Worm (Caenorhabditis elegans) whole organism, early embryonic: Measurements from ENCODE around the gene aka-1.
"Not testable (repeated sequence)": the region's sequence is repeated elsewhere in the genome, so short reads cannot be mapped to it uniquely, and the experiment has no call there.

Experiments
- B0310.2 ChIP-seq: sonication (generic microtip); optimal IDR thresholded peaks from 2 replicates; lab custom pipeline; 2016; ENCODE audit warnings: mild to moderate bottlenecking, missing genetic modification characterization, missing compliant biosample characterization
- F13C5.2 ChIP-seq: sonication (generic microtip); optimal IDR thresholded peaks from 2 replicates; lab custom pipeline; 2017; ENCODE audit warnings: mild to moderate bottlenecking, missing genetic modification characterization, inconsistent platforms, missing compliant biosample characterization
- ama-1 ChIP-seq: fragments of 150-350 bp; optimal IDR thresholded peaks from 2 replicates; lab custom pipeline; 2014
- ceh-13 ChIP-seq: fragments of 200-800 bp; sonication (Bioruptor generic); optimal IDR thresholded peaks from 2 replicates; lab custom pipeline; 2018; ENCODE audit warnings: mild to moderate bottlenecking, missing genetic modification characterization, missing compliant biosample characterization
- ets-7 ChIP-seq: sonication (generic microtip); optimal IDR thresholded peaks from 2 replicates; lab custom pipeline; 2016; ENCODE audit warnings: missing genotype, missing genetic modification characterization, missing compliant biosample characterization
- flt-1 ChIP-seq: fragments of 200-800 bp; sonication (Bioruptor generic); IDR thresholded peaks from 2 replicates; pipeline ENCODE4 v1.3.6; 2022; ENCODE audit warnings: missing genetic modification characterization, missing compliant biosample characterization
- hmbx-1 ChIP-seq: sonication (generic microtip); optimal IDR thresholded peaks from 2 replicates; lab custom pipeline; 2016; ENCODE audit warnings: mild to moderate bottlenecking, missing genetic modification characterization, missing compliant biosample characterization
- hnd-1 ChIP-seq: sonication (generic microtip); optimal IDR thresholded peaks from 2 replicates; lab custom pipeline; 2016; ENCODE audit warnings: missing genetic modification characterization, missing compliant biosample characterization
- pes-1 ChIP-seq: fragments of 200-800 bp; sonication (Bioruptor generic); IDR thresholded peaks from 2 replicates; pipeline ENCODE4 v1.3.6; 2022; ENCODE audit warnings: missing genetic modification reagents, missing genetic modification characterization, missing compliant biosample characterization
- scrt-1 ChIP-seq: fragments of 200-800 bp; sonication (Bioruptor generic); IDR thresholded peaks from 2 replicates; pipeline ENCODE4 v1.3.6; 2022; ENCODE audit warnings: missing genetic modification characterization, missing compliant biosample characterization
- sea-1 ChIP-seq: fragments of 200-800 bp; sonication (Bioruptor generic); conservative IDR thresholded peaks from 2 replicates; pipeline ENCODE4 v1.3.6; 2022; ENCODE audit warnings: missing genetic modification characterization, missing compliant biosample characterization
- tbx-11 ChIP-seq: fragments of 200-800 bp; sonication (Bioruptor generic); IDR thresholded peaks from 2 replicates; pipeline ENCODE4 v1.3.6; 2022; ENCODE audit warnings: missing genetic modification characterization, missing compliant biosample characterization
- tbx-37 ChIP-seq: fragments of 200-800 bp; sonication (Bioruptor generic); conservative IDR thresholded peaks from 2 replicates; pipeline ENCODE4 v1.3.6; 2022; ENCODE audit warnings: missing genetic modification reagents, missing genetic modification characterization, missing compliant biosample characterization
- tra-4 ChIP-seq: sonication (generic microtip); optimal IDR thresholded peaks from 2 replicates; lab custom pipeline; 2017; ENCODE audit warnings: missing genetic modification characterization, missing compliant biosample characterization

ce11 chrII:7434958-7435357, 43.4 kb downstream of the aka-1 start, which contains the start of gene K02A2.1:
- TF ChIP-seq ama-1; pes-1 (GFP tag; lab: Robert Waterston, UW); B0310.2; ets-7 (tag; lab: Kevin White, UChicago); scrt-1 (GFP tag; lab: Robert Waterston, UW); flt-1 (GFP tag; lab: Robert Waterston, UW); hmbx-1 (tag; lab: Kevin White, UChicago); sea-1; hnd-1 (tag; lab: Kevin White, UChicago); tbx-37; ceh-13 (GFP tag; lab: Kevin White, UChicago); tra-4 (tag; lab: Kevin White, UChicago); F13C5.2; tbx-11 (GFP tag; lab: Robert Waterston, UW): not testable (repeated sequence)
